Fruit fly (Drosophila melanogaster) whole organism, pupa: ENCODE results near the gene Sbp2.

ENCODE experiments used
- CG14655 ChIP-seq: fragments of 200-800 bp; sonication (Bioruptor generic); optimal IDR thresholded peaks from 3 replicates; lab custom pipeline; 2017; ENCODE audit warnings: mild to moderate bottlenecking, missing biosample characterization, missing genetic modification reagents, missing genetic modification characterization
- CG34367 ChIP-seq: fragments of 200-800 bp; sonication (Bioruptor generic); optimal IDR thresholded peaks from 2 replicates; lab custom pipeline; 2018; ENCODE audit warnings: missing biosample characterization, mild to moderate bottlenecking, missing genetic modification characterization

Gene Sbp2

dm6 chr3L:8347346-8347745 lies 43.4 kb downstream of the Sbp2 start:
- TF ChIP-seq CG34367 (tag; lab: Kevin White, UChicago) (no peak), CG14655 (GFP tag; lab: Kevin White, UChicago) (no peak)
